Worm (Caenorhabditis elegans) whole organism, L1 larva: ENCODE results near the gene Y54E2A.4.

Experiments used
- ama-1 ChIP-seq: fragments of 150-350 bp; optimal IDR thresholded peaks from 2 replicates; lab custom pipeline; 2014
- ceh-63 ChIP-seq: fragments of 200-800 bp; sonication (Bioruptor generic); optimal IDR thresholded peaks from 2 replicates; lab custom pipeline; 2018; ENCODE audit warnings: mild to moderate bottlenecking, missing genetic modification characterization, missing compliant biosample characterization
- ces-1 ChIP-seq: fragments of 150-350 bp; optimal IDR thresholded peaks from 2 replicates; lab custom pipeline; 2014; ENCODE audit warnings: missing biosample characterization, missing genetic modification reagents, missing genetic modification characterization
- lin-15B ChIP-seq: fragments of 150-350 bp; sonication (generic microtip); optimal IDR thresholded peaks from 3 replicates; lab custom pipeline; 2014; ENCODE audit warnings: missing biosample characterization, missing genetic modification characterization
- lin-39 ChIP-seq: fragments of 150-350 bp; optimal IDR thresholded peaks from 2 replicates; lab custom pipeline; 2014; ENCODE audit warnings: missing biosample characterization, missing genetic modification reagents, missing genetic modification characterization
- nhr-12 ChIP-seq: sonication (generic microtip); optimal IDR thresholded peaks from 2 replicates; lab custom pipeline; 2017; ENCODE audit warnings: missing biosample characterization, missing genetic modification characterization
- nhr-20 ChIP-seq: sonication (generic microtip); optimal IDR thresholded peaks from 2 replicates; lab custom pipeline; 2016; ENCODE audit warnings: mild to moderate bottlenecking, missing genetic modification characterization, missing compliant biosample characterization
- nhr-237 ChIP-seq: fragments of 150-350 bp; optimal IDR thresholded peaks from 2 replicates; lab custom pipeline; 2014; ENCODE audit warnings: missing biosample characterization, missing genetic modification characterization
- nhr-77 ChIP-seq: fragments of 150-350 bp; optimal IDR thresholded peaks from 2 replicates; lab custom pipeline; 2014; ENCODE audit warnings: missing biosample characterization, missing genetic modification characterization
- pax-3 ChIP-seq: fragments of 200-800 bp; sonication (Bioruptor generic); optimal IDR thresholded peaks from 2 replicates; lab custom pipeline; 2018; ENCODE audit warnings: mild to moderate bottlenecking, missing genetic modification characterization, moderate library complexity, missing compliant biosample characterization
- sptf-1 ChIP-seq: fragments of 150-350 bp; optimal IDR thresholded peaks from 2 replicates; lab custom pipeline; 2014; ENCODE audit warnings: missing biosample characterization, missing genetic modification characterization
- unc-130 ChIP-seq: fragments of 150-350 bp; optimal IDR thresholded peaks from 2 replicates; lab custom pipeline; 2017; ENCODE audit warnings: missing biosample characterization, missing genetic modification characterization, inconsistent platforms

DNA sequence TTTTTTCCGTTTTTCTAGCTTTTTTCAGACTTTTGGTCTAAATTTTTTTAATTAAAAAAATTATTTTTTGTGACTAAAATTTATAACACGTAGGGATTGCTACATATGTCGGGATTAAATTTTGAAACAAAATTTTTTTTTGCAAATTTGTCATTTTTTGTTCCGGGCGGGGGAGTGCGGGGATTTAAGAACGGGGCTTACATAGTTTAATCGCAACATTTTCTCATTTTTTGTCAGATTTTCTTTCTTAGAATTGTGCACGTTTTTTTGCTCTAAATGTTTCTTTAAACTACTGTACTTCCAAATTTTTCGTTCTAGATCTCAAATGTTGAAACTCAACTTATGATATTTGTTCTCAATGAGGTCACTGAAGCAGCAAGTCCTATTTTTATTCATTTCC is 36.3 kb downstream of the Y54E2A.4 start, which contains the start of gene Y54E2A.10:
- TF ChIP-seq nhr-20 (tag; lab: Kevin White, UChicago) (no peak), nhr-77 (tag; lab: Kevin White, UChicago) (no peak), ces-1 (no peak), nhr-237 (tag; lab: Kevin White, UChicago) (no peak), ama-1 (no peak), lin-15B (tag; lab: Kevin White, UChicago) (no peak), ceh-63 (no peak), sptf-1 (no peak), pax-3 (tag; lab: Kevin White, UChicago) (no peak), unc-130 (no peak), lin-39 (tag; lab: Kevin White, UChicago) (no peak), nhr-12 (tag; lab: Kevin White, UChicago) (no peak)
